Fruit fly (Drosophila melanogaster) whole organism, pupa: ENCODE results near the gene mRpL30.

Experiments
- CG10348 ChIP-seq: fragments of 200-800 bp; sonication (Bioruptor generic); IDR thresholded peaks from 2 replicates; pipeline ENCODE4 v1.3.6; 2022; ENCODE audit warnings: missing biosample characterization, missing genetic modification characterization
- CG12605 ChIP-seq: fragments of 200-800 bp; sonication (Bioruptor generic); IDR thresholded peaks from 2 replicates; pipeline ENCODE4 v1.3.6; 2022; ENCODE audit warnings: missing biosample characterization, missing genetic modification characterization
- CG13204 ChIP-seq: fragments of 200-800 bp; sonication (Bioruptor generic); optimal IDR thresholded peaks from 2 replicates; lab custom pipeline; 2018; ENCODE audit warnings: missing biosample characterization, mild to moderate bottlenecking, missing genetic modification characterization, moderate library complexity
- CG14655 ChIP-seq: fragments of 200-800 bp; sonication (Bioruptor generic); optimal IDR thresholded peaks from 3 replicates; lab custom pipeline; 2017; ENCODE audit warnings: mild to moderate bottlenecking, missing biosample characterization, missing genetic modification reagents, missing genetic modification characterization
- CG32121 ChIP-seq: fragments of 200-800 bp; sonication (Bioruptor generic); IDR thresholded peaks from 2 replicates; pipeline ENCODE4 v1.3.6; 2022; ENCODE audit warnings: missing biosample characterization, missing genetic modification characterization
- CG8301 ChIP-seq: fragments of 200-800 bp; sonication (Bioruptor generic); optimal IDR thresholded peaks from 2 replicates; lab custom pipeline; 2018; ENCODE audit warnings: missing biosample characterization, mild to moderate bottlenecking, missing genetic modification characterization
- D1 ChIP-seq: fragments of 200-800 bp; sonication (Bioruptor generic); optimal IDR thresholded peaks from 2 replicates; lab custom pipeline; 2018; ENCODE audit warnings: missing biosample characterization, mild to moderate bottlenecking, missing genetic modification characterization, moderate library complexity
- EcR ChIP-seq: fragments of 200-800 bp; sonication (Bioruptor generic); optimal IDR thresholded peaks from 3 replicates; lab custom pipeline; 2019; ENCODE audit warnings: missing biosample characterization, missing genetic modification characterization, mild to moderate bottlenecking, moderate library complexity, missing genetic modification reagents
- Ets98B ChIP-seq: fragments of 200-800 bp; sonication (Bioruptor generic); IDR thresholded peaks from 2 replicates; pipeline ENCODE4 v1.3.6; 2022; ENCODE audit warnings: missing biosample characterization, missing genetic modification characterization
- Pif1B ChIP-seq: fragments of 200-800 bp; sonication (Bioruptor generic); optimal IDR thresholded peaks from 3 replicates; lab custom pipeline; 2016; ENCODE audit warnings: missing biosample characterization, missing genetic modification characterization
- Snoo ChIP-seq: fragments of 200-800 bp; sonication (Bioruptor generic); optimal IDR thresholded peaks from 3 replicates; lab custom pipeline; 2017; ENCODE audit warnings: missing biosample characterization, mild to moderate bottlenecking, missing genetic modification characterization, inconsistent platforms
- fd96Ca ChIP-seq: fragments of 200-800 bp; sonication (Bioruptor generic); IDR thresholded peaks from 3 replicates; pipeline ENCODE4 v1.3.6; 2022; ENCODE audit warnings: missing biosample characterization, missing genetic modification characterization
- gl ChIP-seq: fragments of 200-800 bp; sonication (Bioruptor generic); optimal IDR thresholded peaks from 2 replicates; lab custom pipeline; 2018; ENCODE audit warnings: missing biosample characterization, mild to moderate bottlenecking, missing genetic modification characterization
- rn ChIP-seq: fragments of 200-800 bp; sonication (Bioruptor generic); IDR thresholded peaks from 2 replicates; pipeline ENCODE4 v1.3.6; 2022; ENCODE audit warnings: missing biosample characterization, missing genetic modification characterization

dm6 chrX:4604553-4604952 is 43.1 kb upstream of the mRpL30 start:
- TF ChIP-seq EcR (no peak), CG12605 (GFP tag; lab: Robert Waterston, UW) (no peak), Snoo (no peak), Ets98B (GFP tag; lab: Robert Waterston, UW) (no peak), CG14655 (GFP tag; lab: Kevin White, UChicago) (no peak), CG13204 (GFP tag; lab: Kevin White, UChicago) (no peak), Pif1B (no peak), rn (GFP tag; lab: Robert Waterston, UW) (no peak), fd96Ca (GFP tag; lab: Robert Waterston, UW) (no peak), CG32121 (GFP tag; lab: Robert Waterston, UW) (no peak), CG8301 (tag; lab: Kevin White, UChicago) (no peak), gl (tag; lab: Kevin White, UChicago) (no peak), CG10348 (GFP tag; lab: Robert Waterston, UW) (no peak), D1 (tag; lab: Kevin White, UChicago) (no peak)
